Worm (Caenorhabditis elegans): ENCODE results near the gene H01G02.4.

ce11 chrIV:11799240-11799639, 3.7 kb downstream of the H01G02.4 start:
- no peak for TF ChIP-seq alr-1 (tag; optimal IDR thresholded peaks at IDR 0.05)
- TF ChIP-seq lin-39 (tag; optimal IDR thresholded peaks at IDR 0.05) = no peak
- TF ChIP-seq lsy-2 (tag; optimal IDR thresholded peaks at IDR 0.05) = no peak
- no peak for TF ChIP-seq ztf-1 (GFP tag; conservative IDR thresholded peaks at IDR 0.05)
- no peak for TF ChIP-seq ceh-16 (tag; optimal IDR thresholded peaks at IDR 0.05)
- TF ChIP-seq unc-39 (tag; optimal IDR thresholded peaks at IDR 0.05) = no peak
- TF ChIP-seq egl-27 (tag; optimal IDR thresholded peaks at IDR 0.05) = no peak
- no peak for TF ChIP-seq nhr-21 (tag; optimal IDR thresholded peaks at IDR 0.05)
- no peak for TF ChIP-seq lin-13 (GFP tag; optimal IDR thresholded peaks at IDR 0.05)
- TF ChIP-seq peb-1 (tag; optimal IDR thresholded peaks at IDR 0.05) = no peak
- no peak for TF ChIP-seq nhr-77 (tag; optimal IDR thresholded peaks at IDR 0.05)
- no peak for TF ChIP-seq nhr-6 (tag; optimal IDR thresholded peaks at IDR 0.05)

All from whole organism, L2 larva.